Fruit fly (Drosophila melanogaster): Measurements from ENCODE around the gene Dph4.

Gene Dph4

dm6 chr3R:5624115-5624878, at the start of gene Dph4, which contains the start of the genes Spec2 and RpL13A (continued):
- no peak for TF ChIP-seq row (GFP tag; IDR thresholded peaks at IDR 0.05)
- TF ChIP-seq CG15601 (tag; optimal IDR thresholded peaks at IDR 0.05): peak; percentile 90
- TF ChIP-seq lmd (GFP tag; IDR thresholded peaks at IDR 0.05): no peak
- peak; percentile 71 for TF ChIP-seq CG2120 (GFP tag; optimal IDR thresholded peaks at IDR 0.05)
- no peak for TF ChIP-seq C15 (GFP tag; IDR thresholded peaks at IDR 0.05)
- no peak for TF ChIP-seq h (optimal IDR thresholded peaks at IDR 0.05)
- TF ChIP-seq onecut (GFP tag; IDR thresholded peaks at IDR 0.05): peak; percentile 93
- peak; percentile 95 for TF ChIP-seq CG9609 (GFP tag; optimal IDR thresholded peaks at IDR 0.05)
- peak; percentile 91 for TF ChIP-seq CG17829 (tag; optimal IDR thresholded peaks at IDR 0.05)
- TF ChIP-seq phol (tag; optimal IDR thresholded peaks at IDR 0.05): peak; percentile 94
- TF ChIP-seq Neu2 (GFP tag; optimal IDR thresholded peaks at IDR 0.05; ENCODE audit: borderline replicate concordance): peak; percentile 74
- TF ChIP-seq CG9876 (GFP tag; optimal IDR thresholded peaks at IDR 0.05): peak; percentile 92
- TF ChIP-seq maf-S (GFP tag; optimal IDR thresholded peaks at IDR 0.05): peak; percentile 88
- peak; percentile 82 for TF ChIP-seq CG13894 (tag; optimal IDR thresholded peaks at IDR 0.05)
- TF ChIP-seq hb (GFP tag; IDR thresholded peaks at IDR 0.05; ENCODE audit: partially characterized antibody): no peak
- TF ChIP-seq so (GFP tag; IDR thresholded peaks at IDR 0.05): no peak
- TF ChIP-seq CG7963 (GFP tag; IDR thresholded peaks at IDR 0.05; ENCODE audit: partially characterized antibody): no peak
- no peak for TF ChIP-seq Trl (optimal IDR thresholded peaks at IDR 0.05)
- peak; percentile 94 for TF ChIP-seq Trl (GFP tag; optimal IDR thresholded peaks at IDR 0.05)
- no peak for TF ChIP-seq sc (optimal IDR thresholded peaks at IDR 0.05)
- TF ChIP-seq sc (GFP tag; optimal IDR thresholded peaks at IDR 0.05): peak; percentile 86
- no peak for TF ChIP-seq CG34224 (GFP tag; IDR thresholded peaks at IDR 0.05; ENCODE audit: partially characterized antibody)
- TF ChIP-seq CG8281 (tag; optimal IDR thresholded peaks at IDR 0.05): peak; percentile 71
- TF ChIP-seq CG5245 (GFP tag; optimal IDR thresholded peaks at IDR 0.05): peak; percentile 86
- TF ChIP-seq CG4328 (GFP tag; optimal IDR thresholded peaks at IDR 0.05): peak; percentile 97
- TF ChIP-seq cas (GFP tag; IDR thresholded peaks at IDR 0.05): no peak
- TF ChIP-seq CG14860 (GFP tag; IDR thresholded peaks at IDR 0.05; ENCODE audit: partially characterized antibody): no peak
- no peak for TF ChIP-seq jigr1 (GFP tag; IDR thresholded peaks at IDR 0.05)
- TF ChIP-seq Ptx1 (GFP tag; IDR thresholded peaks at IDR 0.05): no peak
- no peak for TF ChIP-seq ken (GFP tag; IDR thresholded peaks at IDR 0.05)
- peak; percentile 62 for TF ChIP-seq Spps (tag; optimal IDR thresholded peaks at IDR 0.05)
- TF ChIP-seq eve (GFP tag; optimal IDR thresholded peaks at IDR 0.05): no peak
- peak; percentile 90 for TF ChIP-seq CG2712 (tag; optimal IDR thresholded peaks at IDR 0.05)
- TF ChIP-seq CG14710 (tag; optimal IDR thresholded peaks at IDR 0.05): peak; percentile 95
- TF ChIP-seq ato (GFP tag; IDR thresholded peaks at IDR 0.05; ENCODE audit: partially characterized antibody): no peak
- no peak for TF ChIP-seq CG14441 (GFP tag; IDR thresholded peaks at IDR 0.05)
- no peak for TF ChIP-seq bowl (GFP tag; IDR thresholded peaks at IDR 0.05)
- TF ChIP-seq pzg (GFP tag; optimal IDR thresholded peaks at IDR 0.05): peak; percentile 98
- TF ChIP-seq CG2202 (tag; optimal IDR thresholded peaks at IDR 0.05): peak; percentile 83
- no peak for TF ChIP-seq usp (GFP tag; optimal IDR thresholded peaks at IDR 0.05)
- no peak for TF ChIP-seq inv (GFP tag; IDR thresholded peaks at IDR 0.05; ENCODE audit: partially characterized antibody)
- TF ChIP-seq sisA (GFP tag; IDR thresholded peaks at IDR 0.05): no peak
- TF ChIP-seq CG14014 (GFP tag; IDR thresholded peaks at IDR 0.05): no peak
- no peak for TF ChIP-seq corto (GFP tag; optimal IDR thresholded peaks at IDR 0.05)
- TF ChIP-seq CG9932 (GFP tag; IDR thresholded peaks at IDR 0.05): no peak
- peak; percentile 88 for TF ChIP-seq slou (GFP tag; optimal IDR thresholded peaks at IDR 0.05)
- no peak for TF ChIP-seq ase (GFP tag; IDR thresholded peaks at IDR 0.05)
- no peak for TF ChIP-seq otp (GFP tag; IDR thresholded peaks at IDR 0.05)
- no peak for TF ChIP-seq z (GFP tag; IDR thresholded peaks at IDR 0.05)
- TF ChIP-seq da (GFP tag; optimal IDR thresholded peaks at IDR 0.05): peak; percentile 82
- TF ChIP-seq emc (GFP tag; optimal IDR thresholded peaks at IDR 0.05): peak; percentile 93
